Worm (Caenorhabditis elegans) whole organism, L4 larva: ENCODE results near the gene C54F6.19.

Experiments
- R02D3.7 ChIP-seq: fragments of 150-350 bp; sonication (generic microtip); optimal IDR thresholded peaks from 3 replicates; lab custom pipeline; 2014; ENCODE audit warnings: missing biosample characterization, missing genetic modification characterization
- Y105C5A.15 ChIP-seq: fragments of 200-800 bp; sonication (Bioruptor generic); IDR thresholded peaks from 2 replicates; pipeline ENCODE4 v1.3.6; 2022; ENCODE audit warnings: missing genetic modification characterization, missing compliant biosample characterization
- Y75B8A.6 ChIP-seq: fragments of 200-800 bp; sonication (Bioruptor generic); IDR thresholded peaks from 2 replicates; pipeline ENCODE4 v1.3.6; 2022; ENCODE audit warnings: missing genetic modification reagents, missing genetic modification characterization, missing compliant biosample characterization
- ZK546.5 ChIP-seq, 2 experiments: sonication (generic microtip); optimal IDR thresholded peaks; 2 replicates each; lab custom pipeline; 2017; ENCODE audit warnings: missing biosample characterization in 2 of 2, missing genetic modification characterization in 2 of 2
- aha-1 ChIP-seq: fragments of 150-350 bp; peaks from one replicate; lab custom pipeline; 2014; ENCODE audit warnings: missing biosample characterization, missing genetic modification characterization
- arid-1 ChIP-seq: fragments of 200-800 bp; sonication (Bioruptor generic); conservative IDR thresholded peaks from 2 replicates; pipeline ENCODE4 v1.3.6; 2022; ENCODE audit warnings: missing genetic modification reagents, missing genetic modification characterization, missing compliant biosample characterization
- ceh-20 ChIP-seq: fragments of 200-800 bp; sonication (Bioruptor generic); IDR thresholded peaks from 2 replicates; pipeline ENCODE4 v1.3.6; 2022; ENCODE audit warnings: missing genetic modification reagents, missing genetic modification characterization, missing compliant biosample characterization
- ceh-44 ChIP-seq: fragments of 200-800 bp; sonication (Bioruptor generic); IDR thresholded peaks from 2 replicates; pipeline ENCODE4 v1.3.6; 2022; ENCODE audit warnings: missing genetic modification reagents, missing genetic modification characterization, missing compliant biosample characterization
- ceh-82 ChIP-seq: sonication (generic microtip); optimal IDR thresholded peaks from 2 replicates; lab custom pipeline; 2017; ENCODE audit warnings: missing biosample characterization, missing genetic modification characterization
- ctbp-1 ChIP-seq: fragments of 200-800 bp; sonication (Bioruptor generic); IDR thresholded peaks from 2 replicates; pipeline ENCODE4 v1.3.6; 2022; ENCODE audit warnings: missing genetic modification reagents, missing genetic modification characterization, missing compliant biosample characterization
- daf-16 ChIP-seq, 3 experiments: sonication (generic microtip); optimal IDR thresholded peaks; 2 replicates each; lab custom pipeline; 2016 to 2017; ENCODE audit warnings: missing genetic modification characterization in 3 of 3, missing genetic modification reagents in 3 of 3, mild to moderate bottlenecking in 2 of 3, missing compliant biosample characterization in 2 of 3, missing biosample characterization in 1 of 3, moderate library complexity in 1 of 3
- daf-8 ChIP-seq: fragments of 200-800 bp; sonication (Bioruptor generic); IDR thresholded peaks from 2 replicates; pipeline ENCODE4 v1.3.6; 2022; ENCODE audit warnings: missing genetic modification characterization, missing compliant biosample characterization
- dve-1 ChIP-seq: sonication (generic microtip); optimal IDR thresholded peaks from 2 replicates; lab custom pipeline; 2017; ENCODE audit warnings: antibody characterized with exemption, mild to moderate bottlenecking, missing genetic modification characterization, missing compliant biosample characterization; ENCODE audit not compliant: insufficient read depth
- egl-43 ChIP-seq: fragments of 200-800 bp; sonication (Bioruptor generic); IDR thresholded peaks from 2 replicates; pipeline ENCODE4 v1.3.6; 2022; ENCODE audit warnings: missing genetic modification reagents, missing genetic modification characterization, missing compliant biosample characterization
- fos-1 ChIP-seq: fragments of 150-350 bp; optimal IDR thresholded peaks from 2 replicates; lab custom pipeline; 2014; ENCODE audit warnings: missing biosample characterization, missing genetic modification characterization
- gei-8 ChIP-seq: fragments of 200-800 bp; sonication (Bioruptor generic); optimal IDR thresholded peaks from 2 replicates; lab custom pipeline; 2018; ENCODE audit warnings: mild to moderate bottlenecking, missing genetic modification characterization, missing compliant biosample characterization
- hmg-1.1 ChIP-seq: fragments of 200-800 bp; sonication (Bioruptor generic); IDR thresholded peaks from 2 replicates; pipeline ENCODE4 v1.3.6; 2022; ENCODE audit warnings: missing genetic modification reagents, missing genetic modification characterization, missing compliant biosample characterization
- jun-1 ChIP-seq: fragments of 150-350 bp; optimal IDR thresholded peaks from 2 replicates; lab custom pipeline; 2014; ENCODE audit warnings: missing biosample characterization, missing genetic modification reagents, missing genetic modification characterization
- lim-7 ChIP-seq: fragments of 200-800 bp; sonication (Bioruptor generic); IDR thresholded peaks from 2 replicates; pipeline ENCODE4 v1.3.6; 2022; ENCODE audit warnings: missing genetic modification characterization, missing compliant biosample characterization
- lin-15B ChIP-seq: fragments of 150-350 bp; sonication (generic microtip); optimal IDR thresholded peaks from 3 replicates; lab custom pipeline; 2014; ENCODE audit warnings: missing biosample characterization, missing genetic modification characterization
- lin-29 ChIP-seq: fragments of 200-800 bp; sonication (Bioruptor generic); IDR thresholded peaks from 2 replicates; pipeline ENCODE4 v1.3.6; 2022; ENCODE audit warnings: missing genetic modification reagents, missing genetic modification characterization, missing compliant biosample characterization
- lin-39 ChIP-seq: fragments of 150-350 bp; optimal IDR thresholded peaks from 2 replicates; lab custom pipeline; 2014; ENCODE audit warnings: missing biosample characterization, missing genetic modification reagents, missing genetic modification characterization
- madf-9 ChIP-seq: fragments of 200-800 bp; sonication (Bioruptor generic); conservative IDR thresholded peaks from 2 replicates; pipeline ENCODE4 v1.3.6; 2022; ENCODE audit warnings: missing genetic modification reagents, missing genetic modification characterization, missing compliant biosample characterization
- mdt-29 ChIP-seq: fragments of 200-800 bp; sonication (Bioruptor generic); IDR thresholded peaks from 2 replicates; pipeline ENCODE4 v1.3.6; 2022; ENCODE audit warnings: missing genetic modification reagents, missing genetic modification characterization, missing compliant biosample characterization
- mes-2 ChIP-seq: sonication (generic microtip); optimal IDR thresholded peaks from 2 replicates; lab custom pipeline; 2016; ENCODE audit warnings: missing genotype, mild to moderate bottlenecking, missing genetic modification characterization, missing compliant biosample characterization; ENCODE audit not compliant: poor library complexity, severe bottlenecking
- mxl-3 ChIP-seq: fragments of 200-800 bp; sonication (Bioruptor generic); optimal IDR thresholded peaks from 2 replicates; lab custom pipeline; 2018; ENCODE audit warnings: mild to moderate bottlenecking, missing genetic modification characterization, missing compliant biosample characterization
- nhr-11 ChIP-seq: fragments of 150-350 bp; optimal IDR thresholded peaks from 2 replicates; lab custom pipeline; 2014; ENCODE audit warnings: missing biosample characterization, missing genetic modification characterization
- nhr-6 ChIP-seq: fragments of 150-350 bp; optimal IDR thresholded peaks from 2 replicates; lab custom pipeline; 2014; ENCODE audit warnings: missing biosample characterization, missing genetic modification characterization
- nhr-76 ChIP-seq: fragments of 150-350 bp; optimal IDR thresholded peaks from 2 replicates; lab custom pipeline; 2014; ENCODE audit warnings: missing biosample characterization, missing genetic modification characterization
- rbr-2 ChIP-seq: sonication (generic microtip); optimal IDR thresholded peaks from 2 replicates; lab custom pipeline; 2016; ENCODE audit warnings: missing genotype, missing genetic modification characterization, missing compliant biosample characterization
- set-16 ChIP-seq: fragments of 200-800 bp; sonication (Bioruptor generic); IDR thresholded peaks from 2 replicates; pipeline ENCODE4 v1.3.6; 2022; ENCODE audit warnings: missing genetic modification reagents, missing genetic modification characterization, missing compliant biosample characterization
- skn-1 ChIP-seq: fragments of 150-350 bp; optimal IDR thresholded peaks from 2 replicates; lab custom pipeline; 2014; ENCODE audit warnings: missing biosample characterization, missing genetic modification characterization
- spr-1 ChIP-seq: sonication (generic microtip); optimal IDR thresholded peaks from 2 replicates; lab custom pipeline; 2016; ENCODE audit warnings: mild to moderate bottlenecking, missing genetic modification characterization, missing compliant biosample characterization
- unc-39 ChIP-seq: sonication (generic microtip); optimal IDR thresholded peaks from 2 replicates; lab custom pipeline; 2017; ENCODE audit warnings: missing biosample characterization, missing genetic modification characterization
- vab-7 ChIP-seq: fragments of 200-800 bp; sonication (Bioruptor generic); IDR thresholded peaks from 2 replicates; pipeline ENCODE4 v1.3.6; 2022; ENCODE audit warnings: missing genetic modification reagents, missing genetic modification characterization, missing compliant biosample characterization
- zip-11 ChIP-seq: fragments of 200-800 bp; sonication (Bioruptor generic); IDR thresholded peaks from 2 replicates; pipeline ENCODE4 v1.3.6; 2022; ENCODE audit warnings: missing genetic modification characterization, missing compliant biosample characterization
- zip-2 ChIP-seq: fragments of 150-350 bp; optimal IDR thresholded peaks from 2 replicates; lab custom pipeline; 2014; ENCODE audit warnings: missing biosample characterization, missing genetic modification characterization
- ztf-11 ChIP-seq: fragments of 150-350 bp; optimal IDR thresholded peaks from 2 replicates; lab custom pipeline; 2014; ENCODE audit warnings: missing biosample characterization, missing genetic modification characterization

C54F6.19 gene

DNA sequence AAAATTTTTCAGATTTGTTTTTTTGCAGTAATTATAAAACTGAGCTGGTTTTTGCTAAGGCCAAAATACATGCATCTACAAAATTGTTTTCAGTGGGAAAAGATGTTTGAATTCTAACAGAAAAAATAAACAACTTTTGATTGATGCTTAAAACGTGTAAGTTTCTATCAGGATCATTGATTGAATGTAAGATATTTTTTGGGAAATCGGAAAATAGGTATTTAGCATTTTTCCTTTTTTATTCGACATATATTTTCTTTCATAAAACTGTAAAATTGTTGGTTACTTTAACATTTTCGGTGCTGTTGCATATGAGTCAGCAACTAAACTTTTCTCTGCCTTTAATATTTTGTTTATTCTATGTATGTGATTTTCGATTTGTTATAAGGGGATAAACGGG is 20.8 kb upstream of the C54F6.19 start, which contains the start of gene C54F6.20:
Gene C54F6.20, plus strand, starts transcription at position 301 of the 400 bp plus-strand sequence.
- TF ChIP-seq fos-1: no peak
- no peak for TF ChIP-seq Y105C5A.15 (GFP tag; lab: Robert Waterston, UW)
- no peak for TF ChIP-seq nhr-76 (tag; lab: Kevin White, UChicago)
- no peak for TF ChIP-seq mxl-3 (GFP tag; lab: Kevin White, UChicago)
- no peak for TF ChIP-seq lin-39 (tag; lab: Kevin White, UChicago)
- no peak for TF ChIP-seq ceh-20 (GFP tag; lab: Robert Waterston, UW)
- no peak for TF ChIP-seq nhr-11
- no peak for TF ChIP-seq mes-2 (tag; lab: Kevin White, UChicago)
- TF ChIP-seq egl-43 (GFP tag; lab: Robert Waterston, UW): no peak
- no peak for TF ChIP-seq madf-9 (GFP tag; lab: Robert Waterston, UW)
- TF ChIP-seq lim-7 (GFP tag; lab: Robert Waterston, UW): no peak

DNA sequence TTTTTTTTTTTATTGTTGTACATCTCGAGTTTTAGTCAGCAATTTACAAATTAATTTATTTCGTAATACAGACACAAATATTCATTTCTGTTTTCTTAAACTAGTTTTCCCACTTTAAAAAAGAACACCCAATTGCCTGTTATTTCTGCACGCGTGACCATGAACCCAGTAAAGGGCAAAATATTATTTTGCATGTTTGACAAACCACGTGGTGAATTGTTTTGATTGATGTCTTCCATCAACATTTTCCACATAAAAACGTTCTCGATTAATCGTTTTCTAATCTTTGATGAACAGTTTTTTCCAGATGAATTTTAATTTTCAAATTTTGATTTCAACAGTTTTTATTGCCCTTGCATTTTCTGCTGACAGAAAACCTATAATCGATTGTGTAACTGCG is 19.6 kb upstream of the C54F6.19 start, which contains the start of gene C54F6.18:
Gene C54F6.18, plus strand, starts transcription at position 301 of the 400 bp plus-strand sequence.
- no peak for TF ChIP-seq gei-8 (GFP tag; lab: Kevin White, UChicago)
- no peak for TF ChIP-seq mes-2 (tag; lab: Kevin White, UChicago)
- no peak for TF ChIP-seq hmg-1.1 (GFP tag; lab: Robert Waterston, UW)
- no peak for TF ChIP-seq Y75B8A.6
- no peak for TF ChIP-seq lin-15B
- no peak for TF ChIP-seq ceh-82 (tag; lab: Kevin White, UChicago)
- no peak for TF ChIP-seq ceh-44 (GFP tag; lab: Robert Waterston, UW)
- no peak for TF ChIP-seq spr-1 (tag; lab: Kevin White, UChicago)
- no peak for TF ChIP-seq ztf-11 (tag; lab: Kevin White, UChicago)
- TF ChIP-seq arid-1 (GFP tag; lab: Robert Waterston, UW): no peak

DNA sequence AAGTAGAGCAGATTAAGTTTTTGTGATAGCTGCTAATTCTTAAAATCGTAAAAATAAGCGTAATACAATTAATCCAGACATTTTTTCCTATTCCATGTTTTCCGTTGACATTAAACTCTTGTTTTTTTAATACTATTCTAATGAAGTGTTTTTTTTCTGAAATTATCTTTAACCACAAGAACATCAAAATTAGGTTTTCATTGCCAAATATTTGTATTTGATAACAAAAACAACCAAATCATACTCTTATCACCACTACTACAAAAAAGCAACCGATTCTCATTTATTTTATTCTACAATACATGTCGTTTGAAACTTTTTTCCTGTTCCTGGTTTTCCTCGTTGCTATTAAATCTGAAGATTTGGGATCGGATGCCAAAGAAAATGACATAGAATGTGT is 18.1 kb upstream of the C54F6.19 start, which contains the start of gene C54F6.17:
Gene C54F6.17, plus strand, starts transcription at position 301 of the 400 bp plus-strand sequence.
- TF ChIP-seq ctbp-1 (no peak), nhr-76 (tag; lab: Kevin White, UChicago) (no peak), lin-29 (no peak), jun-1 (tag; lab: Kevin White, UChicago) (no peak), aha-1 (no peak), ZK546.5 (tag; optimal IDR thresholded peaks at IDR 0.05; lab: Kevin White, UChicago) (no peak)

DNA sequence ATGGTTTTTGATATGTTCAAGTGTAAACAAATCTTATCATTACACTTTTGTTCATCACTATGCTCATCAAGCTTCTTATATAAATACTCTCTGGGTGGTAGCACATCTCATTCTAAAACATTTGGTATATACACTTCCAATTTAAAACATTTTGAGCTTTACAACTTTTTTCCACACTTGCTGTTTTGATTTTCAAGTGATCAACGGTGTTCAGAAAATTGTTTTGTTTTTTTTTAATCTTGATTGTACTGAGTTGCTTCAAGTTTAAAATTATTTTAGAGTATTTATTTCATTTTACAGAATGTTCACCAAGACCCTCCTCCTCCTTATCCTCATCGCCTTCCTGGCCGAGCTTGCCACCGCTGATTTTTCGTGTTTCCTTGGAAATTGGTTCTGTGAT is 16.5 kb upstream of the C54F6.19 start, which contains the start of gene C54F6.5:
Gene C54F6.5, plus strand, starts transcription at position 301 of the 400 bp plus-strand sequence.
- TF ChIP-seq Y105C5A.15 (GFP tag; lab: Robert Waterston, UW) (no peak), ceh-82 (tag; lab: Kevin White, UChicago) (no peak), nhr-6 (tag; lab: Kevin White, UChicago) (no peak), skn-1 (tag; lab: Kevin White, UChicago) (no peak), ceh-44 (GFP tag; lab: Robert Waterston, UW) (no peak), daf-16 (GFP tag; optimal IDR thresholded peaks at IDR 0.05; lab: Kevin White, UChicago) (no peak), daf-16 (tag; optimal IDR thresholded peaks at IDR 0.05; lab: Kevin White, UChicago) (no peak), mdt-29 (GFP tag; lab: Robert Waterston, UW) (no peak), daf-8 (GFP tag; lab: Robert Waterston, UW) (no peak), unc-39 (no peak), rbr-2 (no peak), vab-7 (GFP tag; lab: Robert Waterston, UW) (no peak), dve-1 (no peak), zip-2 (tag; lab: Kevin White, UChicago) (no peak), R02D3.7 (tag; lab: Kevin White, UChicago) (no peak), set-16 (GFP tag; lab: Robert Waterston, UW) (no peak), zip-11 (GFP tag; lab: Robert Waterston, UW) (no peak)
